Fruit fly (Drosophila melanogaster): ENCODE measurements around the gene Es2.

Gene Es2

dm6 chrX:8436656-8437284, 24.5 kb upstream of the Es2 start, which contains the start of gene CG1440 (continued):
- TF ChIP-seq repo (GFP tag; optimal IDR thresholded peaks at IDR 0.05) (no peak), CTCF (GFP tag; optimal IDR thresholded peaks at IDR 0.05) (no peak), Hr51 (GFP tag; optimal IDR thresholded peaks at IDR 0.05) (no peak), CG7556 (GFP tag; optimal IDR thresholded peaks at IDR 0.05) (no peak), jing (GFP tag; optimal IDR thresholded peaks at IDR 0.05) (no peak), CG10959 (GFP tag; IDR thresholded peaks at IDR 0.05) (no peak), gt (GFP tag; IDR thresholded peaks at IDR 0.05) (no peak), Lhr (GFP tag; optimal IDR thresholded peaks at IDR 0.05) (peak; percentile 60), CG8290 (GFP tag; optimal IDR thresholded peaks at IDR 0.05) (no peak), CG8290 (tag; optimal IDR thresholded peaks at IDR 0.05) (no peak), dmrt11E (tag; optimal IDR thresholded peaks at IDR 0.05) (peak; percentile 24), CG34422 (GFP tag; IDR thresholded peaks at IDR 0.05) (0 out of 3 replicates have a peak, but pooled peaks have one; percentile 40), Sin3A (optimal IDR thresholded peaks at IDR 0.05) (peak; percentile 17), NC2β (GFP tag; optimal IDR thresholded peaks at IDR 0.05) (no peak), sob (GFP tag; IDR thresholded peaks at IDR 0.05) (0 out of 2 replicates have a peak, but pooled peaks have one; percentile 34), jumu (GFP tag; optimal IDR thresholded peaks at IDR 0.05) (peak; percentile 20), lilli (GFP tag; optimal IDR thresholded peaks at IDR 0.05) (peak; percentile 28), BEAF-32 (GFP tag; optimal IDR thresholded peaks at IDR 0.05) (peak; percentile 62), trem (tag; optimal IDR thresholded peaks at IDR 0.05) (peak; percentile 64), Rfx (GFP tag; IDR thresholded peaks at IDR 0.05) (peak; percentile 40; the same call in 1 of the 2 replicates), oc (tag; optimal IDR thresholded peaks at IDR 0.05) (no peak), caup (GFP tag; optimal IDR thresholded peaks at IDR 0.05; ENCODE audit: severe bottlenecking) (peak; percentile 8), CG33557 (GFP tag; optimal IDR thresholded peaks at IDR 0.05) (no peak), h (optimal IDR thresholded peaks at IDR 0.05) (no peak), Blimp-1 (GFP tag; optimal IDR thresholded peaks at IDR 0.05) (peak; percentile 93), ttk (GFP tag; IDR thresholded peaks at IDR 0.05) (no peak), Optix (GFP tag; IDR thresholded peaks at IDR 0.05) (no peak), Deaf1 (tag; optimal IDR thresholded peaks at IDR 0.05) (no peak), CG5245 (GFP tag; optimal IDR thresholded peaks at IDR 0.05) (no peak), CG3065 (GFP tag; optimal IDR thresholded peaks at IDR 0.05) (no peak), CG17359 (tag; optimal IDR thresholded peaks at IDR 0.05) (no peak), NK7.1 (GFP tag; optimal IDR thresholded peaks at IDR 0.05) (no peak), CG3163 (GFP tag; optimal IDR thresholded peaks at IDR 0.05) (no peak), crp (GFP tag; optimal IDR thresholded peaks at IDR 0.05) (peak; percentile 19 to 92), Opbp (GFP tag; IDR thresholded peaks at IDR 0.05; ENCODE audit: partially characterized antibody) (0 out of 3 replicates have a peak, but pooled peaks have one; percentile 15), cas (GFP tag; IDR thresholded peaks at IDR 0.05) (no peak), pros (GFP tag; optimal IDR thresholded peaks at IDR 0.05) (no peak), CG10147 (GFP tag; optimal IDR thresholded peaks at IDR 0.05) (peak; percentile 40), al (GFP tag; IDR thresholded peaks at IDR 0.05) (no peak), CG7745 (tag; optimal IDR thresholded peaks at IDR 0.05) (no peak), CG13424 (tag; optimal IDR thresholded peaks at IDR 0.05) (peak; percentile 14), CG7372 (GFP tag; IDR thresholded peaks at IDR 0.05) (no peak), Rx (GFP tag; IDR thresholded peaks at IDR 0.05) (no peak), CG11456 (GFP tag; IDR thresholded peaks at IDR 0.05) (no peak), Atf6 (GFP tag; IDR thresholded peaks at IDR 0.05) (0 out of 2 replicates have a peak, but pooled peaks have one; percentile 5), CG10267 (tag; optimal IDR thresholded peaks at IDR 0.05) (peak; percentile 75), CG2889 (GFP tag; IDR thresholded peaks at IDR 0.05) (0 out of 3 replicates have a peak, but pooled peaks have one; percentile 31), CG11723 (GFP tag; optimal IDR thresholded peaks at IDR 0.05) (no peak), pzg (GFP tag; optimal IDR thresholded peaks at IDR 0.05) (peak; percentile 84), CG3847 (GFP tag; IDR thresholded peaks at IDR 0.05) (peak; percentile 45; the same call in 1 of the 2 replicates), HHEX (GFP tag; optimal IDR thresholded peaks at IDR 0.05) (no peak)
